Worm (Caenorhabditis elegans) whole organism, L4/young adult: ENCODE measurements around the gene best-16.

Experiments used
- W03F9.2 ChIP-seq: fragments of 150-350 bp; optimal IDR thresholded peaks from 2 replicates; lab custom pipeline; 2014; ENCODE audit warnings: missing biosample characterization, missing genetic modification characterization
- dao-5 ChIP-seq: sonication (generic microtip); optimal IDR thresholded peaks from 2 replicates; lab custom pipeline; 2016; ENCODE audit warnings: missing genotype, missing genetic modification characterization, moderate library complexity, missing compliant biosample characterization
- him-1 ChIP-seq: sonication (generic microtip); optimal IDR thresholded peaks from 2 replicates; lab custom pipeline; 2016; ENCODE audit warnings: missing genotype, missing genetic modification reagents, missing genetic modification characterization, missing compliant biosample characterization

DNA sequence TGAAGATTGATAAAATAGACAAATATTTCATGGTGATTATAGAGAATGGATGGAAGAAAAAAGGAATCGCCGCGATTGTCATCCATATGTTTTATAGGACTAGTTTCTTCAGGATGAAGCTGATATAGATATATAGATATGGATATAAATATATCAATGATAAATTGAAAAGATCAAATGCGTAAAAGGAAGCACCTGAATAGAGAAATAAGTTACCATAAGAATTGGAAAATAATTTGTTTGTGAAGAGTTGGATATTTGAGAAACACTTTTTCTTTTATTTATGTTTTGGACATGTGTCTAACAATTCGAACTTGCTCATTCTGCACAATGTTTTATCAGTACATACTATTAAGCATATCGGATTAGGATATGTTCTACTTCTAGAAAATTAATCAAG, 7.6 kb downstream of the best-16 start, which contains the start of gene C42D4.13:
- TF ChIP-seq him-1 (tag; lab: Kevin White, UChicago) (no peak), W03F9.2 (tag; lab: Kevin White, UChicago) (no peak), dao-5 (tag; lab: Kevin White, UChicago) (no peak)
